Worm (Caenorhabditis elegans) whole organism, L4 larva: ENCODE measurements around the gene C04F5.2.

Source experiments
- F10B5.3 ChIP-seq: sonication (generic microtip); optimal IDR thresholded peaks from 2 replicates; lab custom pipeline; 2016; ENCODE audit warnings: mild to moderate bottlenecking, missing genetic modification characterization, missing compliant biosample characterization
- aha-1 ChIP-seq: fragments of 150-350 bp; peaks from one replicate; lab custom pipeline; 2014; ENCODE audit warnings: missing biosample characterization, missing genetic modification characterization
- aly-2 ChIP-seq: sonication (generic microtip); optimal IDR thresholded peaks from 2 replicates; lab custom pipeline; 2018; ENCODE audit warnings: missing biosample characterization, missing genetic modification characterization
- arid-1 ChIP-seq: fragments of 200-800 bp; sonication (Bioruptor generic); conservative IDR thresholded peaks from 2 replicates; pipeline ENCODE4 v1.3.6; 2022; ENCODE audit warnings: missing genetic modification reagents, missing genetic modification characterization, missing compliant biosample characterization
- attf-4 ChIP-seq: sonication (generic microtip); optimal IDR thresholded peaks from 3 replicates; lab custom pipeline; 2017; ENCODE audit warnings: missing biosample characterization, missing genetic modification characterization
- ceh-20 ChIP-seq: fragments of 200-800 bp; sonication (Bioruptor generic); IDR thresholded peaks from 2 replicates; pipeline ENCODE4 v1.3.6; 2022; ENCODE audit warnings: missing genetic modification reagents, missing genetic modification characterization, missing compliant biosample characterization
- ceh-62 ChIP-seq: sonication (generic microtip); optimal IDR thresholded peaks from 2 replicates; lab custom pipeline; 2017; ENCODE audit warnings: missing biosample characterization, missing genetic modification characterization
- ceh-82 ChIP-seq: sonication (generic microtip); optimal IDR thresholded peaks from 2 replicates; lab custom pipeline; 2017; ENCODE audit warnings: missing biosample characterization, missing genetic modification characterization
- ces-1 ChIP-seq: fragments of 150-350 bp; sonication (generic microtip); optimal IDR thresholded peaks from 4 replicates; lab custom pipeline; 2014; ENCODE audit warnings: missing biosample characterization, missing genetic modification reagents, missing genetic modification characterization
- daf-16 ChIP-seq, 3 experiments: sonication (generic microtip); optimal IDR thresholded peaks; 2 replicates each; lab custom pipeline; 2016 to 2017; ENCODE audit warnings: missing genetic modification characterization in 3 of 3, missing genetic modification reagents in 3 of 3, mild to moderate bottlenecking in 2 of 3, missing compliant biosample characterization in 2 of 3, missing biosample characterization in 1 of 3, moderate library complexity in 1 of 3
- daf-19 ChIP-seq: fragments of 200-800 bp; sonication (Bioruptor generic); conservative IDR thresholded peaks from 2 replicates; pipeline ENCODE4 v1.3.6; 2022; ENCODE audit warnings: missing genetic modification characterization, missing compliant biosample characterization
- dpl-1 ChIP-seq: fragments of 150-350 bp; optimal IDR thresholded peaks from 2 replicates; lab custom pipeline; 2014; ENCODE audit warnings: missing biosample characterization, missing genetic modification reagents, missing genetic modification characterization
- duxl-1 ChIP-seq: sonication (generic microtip); optimal IDR thresholded peaks from 2 replicates; lab custom pipeline; 2016; ENCODE audit warnings: mild to moderate bottlenecking, missing genetic modification characterization, moderate library complexity, missing compliant biosample characterization; ENCODE audit not compliant: poor library complexity
- dve-1 ChIP-seq: sonication (generic microtip); optimal IDR thresholded peaks from 2 replicates; lab custom pipeline; 2017; ENCODE audit warnings: antibody characterized with exemption, mild to moderate bottlenecking, missing genetic modification characterization, missing compliant biosample characterization; ENCODE audit not compliant: insufficient read depth
- egl-27 ChIP-seq: sonication (generic microtip); optimal IDR thresholded peaks from 3 replicates; lab custom pipeline; 2017; ENCODE audit warnings: missing biosample characterization, missing genetic modification reagents, missing genetic modification characterization
- fkh-10 ChIP-seq: fragments of 150-350 bp; optimal IDR thresholded peaks from 2 replicates; lab custom pipeline; 2014; ENCODE audit warnings: missing biosample characterization, missing genetic modification reagents, missing genetic modification characterization
- hif-1 ChIP-seq, 2 experiments: sonication (generic microtip); optimal IDR thresholded peaks; 2 replicates each; lab custom pipeline; 2016 to 2017; ENCODE audit warnings: missing compliant biosample characterization in 2 of 2, missing genetic modification characterization in 2 of 2, missing genetic modification reagents in 2 of 2, missing genotype in 2 of 2, mild to moderate bottlenecking in 1 of 2
- hlh-11 ChIP-seq: fragments of 200-800 bp; sonication (Bioruptor generic); optimal IDR thresholded peaks from 2 replicates; lab custom pipeline; 2018; ENCODE audit warnings: mild to moderate bottlenecking, missing genetic modification characterization, missing compliant biosample characterization
- hlh-30 ChIP-seq: sonication (generic microtip); optimal IDR thresholded peaks from 2 replicates; lab custom pipeline; 2017; ENCODE audit warnings: antibody characterized with exemption, mild to moderate bottlenecking, missing genetic modification characterization, missing compliant biosample characterization; ENCODE audit not compliant: insufficient read depth
- jun-1 ChIP-seq: fragments of 150-350 bp; optimal IDR thresholded peaks from 2 replicates; lab custom pipeline; 2014; ENCODE audit warnings: missing biosample characterization, missing genetic modification reagents, missing genetic modification characterization
- lin-1 ChIP-seq: fragments of 200-800 bp; sonication (Bioruptor generic); IDR thresholded peaks from 2 replicates; pipeline ENCODE4 v1.3.6; 2022; ENCODE audit warnings: missing genetic modification reagents, missing genetic modification characterization, missing compliant biosample characterization
- lin-29 ChIP-seq: fragments of 200-800 bp; sonication (Bioruptor generic); IDR thresholded peaks from 2 replicates; pipeline ENCODE4 v1.3.6; 2022; ENCODE audit warnings: missing genetic modification reagents, missing genetic modification characterization, missing compliant biosample characterization
- lin-38 ChIP-seq: fragments of 200-800 bp; sonication (Bioruptor generic); IDR thresholded peaks from 2 replicates; pipeline ENCODE4 v1.3.6; 2022; ENCODE audit warnings: missing genetic modification reagents, missing genetic modification characterization, missing compliant biosample characterization
- lsy-2 ChIP-seq, 2 experiments: fragments of 150-350 bp in 1 of 2; sonication (generic microtip) in 1 of 2; optimal IDR thresholded peaks; 2 replicates each; lab custom pipeline; 2014 to 2017; ENCODE audit warnings: missing biosample characterization in 2 of 2, missing genetic modification characterization in 2 of 2
- madf-5 ChIP-seq, 2 experiments: fragments of 200-800 bp; sonication (Bioruptor generic); IDR thresholded peaks; 2 replicates each; pipeline ENCODE4 v1.3.6; 2022; ENCODE audit warnings: missing compliant biosample characterization in 2 of 2, missing genetic modification characterization in 2 of 2
- mdt-29 ChIP-seq: fragments of 200-800 bp; sonication (Bioruptor generic); IDR thresholded peaks from 2 replicates; pipeline ENCODE4 v1.3.6; 2022; ENCODE audit warnings: missing genetic modification reagents, missing genetic modification characterization, missing compliant biosample characterization
- mes-2 ChIP-seq: sonication (generic microtip); optimal IDR thresholded peaks from 2 replicates; lab custom pipeline; 2016; ENCODE audit warnings: missing genotype, mild to moderate bottlenecking, missing genetic modification characterization, missing compliant biosample characterization; ENCODE audit not compliant: poor library complexity, severe bottlenecking
- mxl-2 ChIP-seq: fragments of 200-800 bp; sonication (Bioruptor generic); conservative IDR thresholded peaks from 2 replicates; pipeline ENCODE4 v1.3.6; 2022; ENCODE audit warnings: missing genetic modification reagents, missing genetic modification characterization, missing compliant biosample characterization
- nhr-11 ChIP-seq: fragments of 150-350 bp; optimal IDR thresholded peaks from 2 replicates; lab custom pipeline; 2014; ENCODE audit warnings: missing biosample characterization, missing genetic modification characterization
- nhr-28 ChIP-seq: fragments of 150-350 bp; optimal IDR thresholded peaks from 2 replicates; lab custom pipeline; 2014; ENCODE audit warnings: missing biosample characterization, missing genetic modification characterization
- nhr-6 ChIP-seq: fragments of 150-350 bp; optimal IDR thresholded peaks from 2 replicates; lab custom pipeline; 2014; ENCODE audit warnings: missing biosample characterization, missing genetic modification characterization
- nhr-77 ChIP-seq: fragments of 150-350 bp; optimal IDR thresholded peaks from 2 replicates; lab custom pipeline; 2014; ENCODE audit warnings: missing biosample characterization, missing genetic modification characterization
- pha-4 ChIP-seq, 2 experiments: fragments of 150-350 bp in 1 of 2; fragments of 200-800 bp in 1 of 2; sonication (Bioruptor generic) in 1 of 2; IDR thresholded peaks in 1 of 2; optimal IDR thresholded peaks in 1 of 2; 2 replicates each; pipeline versions ENCODE4 v1.3.6 to Lab custom; 2014 to 2022; ENCODE audit warnings: missing genetic modification characterization in 2 of 2, missing genetic modification reagents in 2 of 2, missing biosample characterization in 1 of 2, missing compliant biosample characterization in 1 of 2
- php-3 ChIP-seq: fragments of 200-800 bp; sonication (Bioruptor generic); IDR thresholded peaks from 2 replicates; pipeline ENCODE4 v1.3.6; 2022; ENCODE audit warnings: missing genetic modification reagents, missing genetic modification characterization, missing compliant biosample characterization
- pqm-1 ChIP-seq: sonication (generic microtip); optimal IDR thresholded peaks from 2 replicates; lab custom pipeline; 2017; ENCODE audit warnings: missing biosample characterization, missing genetic modification characterization
- rbr-2 ChIP-seq: sonication (generic microtip); optimal IDR thresholded peaks from 2 replicates; lab custom pipeline; 2016; ENCODE audit warnings: missing genotype, missing genetic modification characterization, missing compliant biosample characterization
- skn-1 ChIP-seq: fragments of 150-350 bp; optimal IDR thresholded peaks from 2 replicates; lab custom pipeline; 2014; ENCODE audit warnings: missing biosample characterization, missing genetic modification characterization
- spr-1 ChIP-seq: sonication (generic microtip); optimal IDR thresholded peaks from 2 replicates; lab custom pipeline; 2016; ENCODE audit warnings: mild to moderate bottlenecking, missing genetic modification characterization, missing compliant biosample characterization
- unc-130 ChIP-seq: sonication (generic microtip); optimal IDR thresholded peaks from 2 replicates; lab custom pipeline; 2016; ENCODE audit warnings: missing genetic modification reagents, missing genetic modification characterization, missing compliant biosample characterization
- unc-62 ChIP-seq, 3 experiments: fragments of 150-350 bp in 1 of 3; sonication (generic microtip); optimal IDR thresholded peaks in 2 of 3; peaks in 1 of 3; 1 replicate in 1 of 3; 2 replicates in 2 of 3; lab custom pipeline; 2014 to 2017; ENCODE audit warnings: missing biosample characterization in 3 of 3, missing genetic modification characterization in 3 of 3, missing genetic modification reagents in 3 of 3, missing genotype in 1 of 3
- zag-1 ChIP-seq: fragments of 150-350 bp; optimal IDR thresholded peaks from 2 replicates; lab custom pipeline; 2014; ENCODE audit warnings: missing biosample characterization, missing genetic modification characterization
- zip-2 ChIP-seq: fragments of 150-350 bp; optimal IDR thresholded peaks from 2 replicates; lab custom pipeline; 2014; ENCODE audit warnings: missing biosample characterization, missing genetic modification characterization
- ztf-11 ChIP-seq: fragments of 150-350 bp; optimal IDR thresholded peaks from 2 replicates; lab custom pipeline; 2014; ENCODE audit warnings: missing biosample characterization, missing genetic modification characterization
- ztf-7 ChIP-seq: fragments of 150-350 bp; optimal IDR thresholded peaks from 2 replicates; lab custom pipeline; 2014; ENCODE audit warnings: missing biosample characterization, missing genetic modification characterization

C04F5.2 gene

DNA sequence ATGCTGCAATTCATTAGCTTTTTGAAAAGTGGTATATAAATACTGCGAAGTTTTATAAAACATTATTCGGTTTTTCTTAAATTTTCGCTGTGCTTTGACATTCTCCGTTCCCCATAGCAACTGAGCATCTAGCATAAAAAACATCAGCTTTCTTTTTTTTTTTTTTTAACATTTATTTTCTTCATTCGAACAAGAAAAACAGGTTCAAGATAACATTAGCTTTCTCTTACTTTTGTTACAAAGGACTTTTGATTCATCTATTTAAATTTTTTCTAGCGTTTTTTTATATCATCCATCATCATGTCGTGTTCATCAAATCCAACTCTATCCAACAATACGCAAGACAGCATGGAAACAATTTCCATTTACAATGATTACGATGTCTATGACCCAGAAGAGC lies 41.0 kb upstream of the C04F5.2 start, which contains the start of gene F14F9.3:
F14F9.3 (plus strand) TSS at position 301 of the 400 bp plus-strand sequence.
- TF ChIP-seq pha-4 (GFP tag; IDR thresholded peaks at IDR 0.05; lab: Robert Waterston, UW) (no peak), pha-4 (tag; optimal IDR thresholded peaks at IDR 0.05; lab: Kevin White, UChicago) (no peak), F10B5.3 (tag; lab: Kevin White, UChicago) (no peak), spr-1 (tag; lab: Kevin White, UChicago) (no peak), skn-1 (no peak), pqm-1 (tag; lab: Kevin White, UChicago) (no peak), daf-19 (GFP tag; lab: Robert Waterston, UW) (no peak), ceh-62 (tag; lab: Kevin White, UChicago) (no peak), lsy-2 (tag; optimal IDR thresholded peaks at IDR 0.05; lab: Kevin White, UChicago) (no peak)

DNA sequence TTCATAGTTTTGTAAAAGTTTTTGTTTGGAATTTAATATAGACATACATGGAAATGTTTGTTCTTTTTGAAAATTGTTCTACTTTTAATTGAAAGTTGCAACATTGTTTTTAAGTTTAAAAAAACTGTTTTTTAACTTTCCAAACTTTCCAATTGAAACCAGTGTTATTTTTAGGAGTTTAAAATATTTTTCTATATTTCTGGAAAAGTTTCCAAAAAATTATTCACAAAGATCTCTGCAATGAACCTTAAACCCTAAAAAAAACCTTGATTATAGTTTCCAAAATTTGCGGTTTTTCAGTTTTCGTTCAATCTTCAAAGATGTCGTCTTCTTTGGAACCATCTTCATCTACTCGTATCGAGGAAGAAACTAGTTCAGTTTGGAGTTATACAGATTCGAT lies 35.5 kb upstream of the C04F5.2 start, which contains the start of gene F14F9.4:
F14F9.4 (plus strand) TSS at position 301 of the 400 bp plus-strand sequence.
- TF ChIP-seq daf-16 (GFP tag; optimal IDR thresholded peaks at IDR 0.05; lab: Kevin White, UChicago) (no peak), daf-16 (tag; optimal IDR thresholded peaks at IDR 0.05; lab: Kevin White, UChicago) (no peak), madf-5 (GFP tag; IDR thresholded peaks at IDR 0.05; lab: Robert Waterston, UW) (no peak), aly-2 (tag; lab: Kevin White, UChicago) (no peak), unc-130 (GFP tag; lab: Kevin White, UChicago) (no peak), daf-19 (GFP tag; lab: Robert Waterston, UW) (no peak), mdt-29 (GFP tag; lab: Robert Waterston, UW) (no peak), ces-1 (GFP tag; lab: Kevin White, UChicago) (no peak), lin-38 (GFP tag; lab: Robert Waterston, UW) (no peak), zag-1 (tag; lab: Kevin White, UChicago) (no peak), mxl-2 (no peak), lin-1 (GFP tag; lab: Robert Waterston, UW) (no peak), unc-62 (GFP tag; optimal IDR thresholded peaks at IDR 0.05 in 1 of 2; lab: Kevin White, UChicago) (no peak), unc-62 (tag; optimal IDR thresholded peaks at IDR 0.05; lab: Kevin White, UChicago) (no peak), duxl-1 (tag; lab: Kevin White, UChicago) (no peak), jun-1 (no peak), spr-1 (tag; lab: Kevin White, UChicago) (no peak), fkh-10 (GFP tag; lab: Kevin White, UChicago) (no peak), arid-1 (no peak), ztf-11 (tag; lab: Kevin White, UChicago) (no peak)

DNA sequence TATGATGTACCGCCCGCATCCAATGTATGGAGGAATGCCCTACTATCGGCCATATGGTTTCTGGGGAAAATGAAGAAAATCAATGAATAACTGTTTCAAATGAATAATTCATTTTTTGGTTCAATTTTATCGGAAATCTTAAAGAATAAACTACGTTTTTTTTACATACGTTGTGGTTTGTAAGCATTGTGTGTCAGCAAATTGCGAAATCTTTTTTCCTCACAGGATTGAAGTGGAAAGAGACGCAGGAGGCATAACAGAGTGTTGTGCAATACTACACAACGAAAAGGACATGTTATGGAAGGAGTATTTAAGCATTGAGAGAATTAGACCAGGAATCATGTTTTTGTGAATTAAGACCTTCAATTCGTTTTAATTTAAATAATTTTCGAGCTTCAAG lies 34.4 kb upstream of the C04F5.2 start:
- TF ChIP-seq php-3 (GFP tag; lab: Robert Waterston, UW) (no peak), dpl-1 (GFP tag; lab: Kevin White, UChicago) (peak; percentile 20), nhr-6 (tag; lab: Kevin White, UChicago) (peak; percentile 57), fkh-10 (GFP tag; lab: Kevin White, UChicago) (no peak), lin-29 (GFP tag; lab: Robert Waterston, UW) (no peak), aha-1 (tag; lab: Kevin White, UChicago) (peak; percentile 70), ceh-20 (GFP tag; lab: Robert Waterston, UW) (no peak), mes-2 (tag; lab: Kevin White, UChicago) (no peak), attf-4 (no peak), egl-27 (tag; lab: Kevin White, UChicago) (no peak), hlh-30 (peak; percentile 40), hif-1 (tag; optimal IDR thresholded peaks at IDR 0.05; lab: Kevin White, UChicago) (peak in 1 of 2 experiments; percentile 46), rbr-2 (tag; lab: Kevin White, UChicago) (no peak), nhr-28 (tag; lab: Kevin White, UChicago) (peak; percentile 83), dve-1 (tag; lab: Kevin White, UChicago) (no peak), nhr-11 (peak; percentile 35), nhr-77 (tag; lab: Kevin White, UChicago) (peak; percentile 8), hlh-11 (peak; percentile 19), ceh-82 (no peak), ztf-7 (tag; lab: Kevin White, UChicago) (peak; percentile 64), unc-62 (GFP tag; optimal IDR thresholded peaks at IDR 0.05 in 1 of 2; lab: Kevin White, UChicago) (peak in 1 of 2 experiments; percentile 85), unc-62 (tag; optimal IDR thresholded peaks at IDR 0.05; lab: Kevin White, UChicago) (no peak), zip-2 (tag; lab: Kevin White, UChicago) (peak; percentile 99)
- TF ChIP-seq, all 104 proteins: peak for 12
